Worm (Caenorhabditis elegans): ENCODE data around the gene ceh-92.

DNA sequence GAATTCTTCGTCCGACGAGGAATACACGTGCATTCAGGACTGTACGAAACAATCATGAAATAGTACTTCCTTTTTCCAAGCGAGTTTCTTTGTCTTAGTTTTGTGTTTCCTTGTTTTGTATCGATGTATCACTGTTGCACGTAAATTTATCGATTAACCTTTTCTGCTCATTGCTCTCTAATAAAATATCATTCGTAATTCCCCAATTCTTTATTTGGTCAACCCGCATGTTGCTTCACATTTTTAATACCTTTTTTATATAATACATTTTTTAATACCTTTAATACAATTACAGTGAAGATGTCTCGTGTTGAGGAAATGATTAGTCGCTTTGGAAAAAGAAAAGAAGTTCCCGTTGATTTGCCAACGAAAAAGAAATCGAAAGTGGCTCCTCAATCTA lies 26.5 kb downstream of the ceh-92 start, which contains the start of gene Y66D12A.1:
- TF ChIP-seq unc-62 (GFP tag; optimal IDR thresholded peaks at IDR 0.05) (no peak), nfyb-1 (GFP tag; IDR thresholded peaks at IDR 0.05) (no peak), xnd-1 (tag; optimal IDR thresholded peaks at IDR 0.05) (no peak)

Data from whole organism, young adult.